Worm (Caenorhabditis elegans) whole organism, mixed stage, embryonic: Measurements from ENCODE around the gene F58F9.6.

Source experiments
- elt-3 ChIP-seq: fragments of 150-350 bp; optimal IDR thresholded peaks from 2 replicates; lab custom pipeline; 2014; ENCODE audit warnings: missing biosample characterization, missing genetic modification characterization
- lsy-2 ChIP-seq: fragments of 150-350 bp; optimal IDR thresholded peaks from 2 replicates; lab custom pipeline; 2014; ENCODE audit warnings: missing biosample characterization, missing genetic modification characterization
- mab-5 ChIP-seq: fragments of 150-350 bp; optimal IDR thresholded peaks from 2 replicates; lab custom pipeline; 2014; ENCODE audit warnings: missing biosample characterization, missing genetic modification characterization
- nhr-28 ChIP-seq: fragments of 150-350 bp; optimal IDR thresholded peaks from 2 replicates; lab custom pipeline; 2014; ENCODE audit warnings: missing biosample characterization, missing genetic modification characterization
- snpc-4 ChIP-seq: fragments of 150-350 bp; optimal IDR thresholded peaks from 2 replicates; lab custom pipeline; 2014; ENCODE audit warnings: missing biosample characterization, missing genetic modification characterization
- unc-62 ChIP-seq: fragments of 150-350 bp; optimal IDR thresholded peaks from 2 replicates; lab custom pipeline; 2014; ENCODE audit warnings: missing biosample characterization, missing genetic modification reagents, missing genetic modification characterization
- ztf-11 ChIP-seq: fragments of 150-350 bp; optimal IDR thresholded peaks from 2 replicates; lab custom pipeline; 2014; ENCODE audit warnings: missing biosample characterization, missing genetic modification characterization

DNA sequence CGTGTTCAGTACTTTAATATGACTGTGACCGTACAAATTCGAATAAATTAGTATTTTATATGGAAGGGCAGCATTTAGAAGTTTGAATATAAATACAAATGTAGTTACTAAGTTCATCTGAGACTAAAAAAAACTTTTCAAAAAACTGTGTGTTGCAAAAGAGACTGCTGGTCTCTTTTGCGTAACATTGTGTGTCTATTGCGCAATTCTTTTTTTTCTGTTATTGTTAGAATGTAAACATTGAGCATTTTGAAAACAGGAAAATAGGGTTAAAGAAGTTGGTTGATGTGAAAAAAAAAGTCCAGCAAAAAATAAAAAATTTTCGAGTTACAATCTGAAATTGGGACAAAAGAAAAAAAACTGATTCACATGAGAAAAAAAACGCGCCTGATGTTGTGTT, 28.1 kb downstream of the F58F9.6 start:
- TF ChIP-seq elt-3 (tag; lab: Kevin White, UChicago), result no peak
- no peak for TF ChIP-seq ztf-11 (tag; lab: Kevin White, UChicago)
- TF ChIP-seq unc-62, result no peak
- no peak for TF ChIP-seq lsy-2 (tag; lab: Kevin White, UChicago)
- TF ChIP-seq snpc-4 (tag; lab: Kevin White, UChicago), result no peak
- TF ChIP-seq mab-5 (tag; lab: Kevin White, UChicago), result no peak
- TF ChIP-seq nhr-28 (tag; lab: Kevin White, UChicago), result no peak
